Worm (Caenorhabditis elegans) whole organism, young adult: ENCODE data around the gene ephx-1.

Experiments used
- B0035.1 ChIP-seq: sonication (generic microtip); optimal IDR thresholded peaks from 2 replicates; lab custom pipeline; 2016; ENCODE audit warnings: missing genetic modification characterization, mild to moderate bottlenecking, missing compliant biosample characterization, missing genotype, missing genetic modification reagents
- F49E8.2 ChIP-seq: sonication (generic microtip); optimal IDR thresholded peaks from 3 replicates; lab custom pipeline; 2017; ENCODE audit warnings: missing genetic modification characterization, mild to moderate bottlenecking, missing compliant biosample characterization, antibody characterized with exemption, moderate library complexity; ENCODE audit not compliant: insufficient read depth
- athp-1 ChIP-seq: sonication (generic microtip); optimal IDR thresholded peaks from 2 replicates; lab custom pipeline; 2017; ENCODE audit warnings: mild to moderate bottlenecking, missing genetic modification characterization, missing compliant biosample characterization
- attf-5 ChIP-seq: fragments of 200-800 bp; sonication (Bioruptor generic); optimal IDR thresholded peaks from 2 replicates; lab custom pipeline; 2018; ENCODE audit warnings: mild to moderate bottlenecking, missing genetic modification characterization, missing compliant biosample characterization
- ceh-100 ChIP-seq: fragments of 200-800 bp; sonication (Bioruptor generic); IDR thresholded peaks from 2 replicates; pipeline ENCODE4 v1.3.6; 2022; ENCODE audit warnings: missing genetic modification reagents, missing genetic modification characterization, missing compliant biosample characterization
- efl-1 ChIP-seq: fragments of 150-350 bp; optimal IDR thresholded peaks from 2 replicates; lab custom pipeline; 2014; ENCODE audit warnings: missing biosample characterization, missing genetic modification reagents, missing genetic modification characterization
- egrh-3 ChIP-seq: fragments of 200-800 bp; sonication (Bioruptor generic); IDR thresholded peaks from 2 replicates; pipeline ENCODE4 v1.3.6; 2022; ENCODE audit warnings: missing genetic modification reagents, missing genetic modification characterization, missing compliant biosample characterization
- mxl-1 ChIP-seq: sonication (generic microtip); optimal IDR thresholded peaks from 2 replicates; lab custom pipeline; 2016; ENCODE audit warnings: missing genetic modification characterization, missing compliant biosample characterization
- nfya-1 ChIP-seq: sonication (generic microtip); optimal IDR thresholded peaks from 2 replicates; lab custom pipeline; 2017; ENCODE audit warnings: antibody characterized with exemption, missing compliant biosample characterization, missing genetic modification characterization, borderline replicate concordance; ENCODE audit not compliant: insufficient read depth
- nfya-2 ChIP-seq: fragments of 200-800 bp; sonication (Bioruptor generic); IDR thresholded peaks from 2 replicates; pipeline ENCODE4 v1.3.6; 2022; ENCODE audit warnings: missing genetic modification reagents, missing genetic modification characterization, missing compliant biosample characterization
- snpc-3.4 ChIP-seq: sonication (generic microtip); optimal IDR thresholded peaks from 2 replicates; lab custom pipeline; 2017; ENCODE audit warnings: missing genetic modification characterization, mild to moderate bottlenecking, missing compliant biosample characterization, antibody characterized with exemption, moderate library complexity, missing genotype, missing genetic modification reagents
- unc-130 ChIP-seq: sonication (generic microtip); optimal IDR thresholded peaks from 2 replicates; lab custom pipeline; 2016; ENCODE audit warnings: missing genetic modification reagents, missing genetic modification characterization, missing compliant biosample characterization
- zfh-2 ChIP-seq: fragments of 200-800 bp; sonication (Bioruptor generic); conservative IDR thresholded peaks from 2 replicates; pipeline ENCODE4 v1.3.6; 2022; ENCODE audit warnings: missing genetic modification reagents, missing genetic modification characterization, missing compliant biosample characterization

DNA sequence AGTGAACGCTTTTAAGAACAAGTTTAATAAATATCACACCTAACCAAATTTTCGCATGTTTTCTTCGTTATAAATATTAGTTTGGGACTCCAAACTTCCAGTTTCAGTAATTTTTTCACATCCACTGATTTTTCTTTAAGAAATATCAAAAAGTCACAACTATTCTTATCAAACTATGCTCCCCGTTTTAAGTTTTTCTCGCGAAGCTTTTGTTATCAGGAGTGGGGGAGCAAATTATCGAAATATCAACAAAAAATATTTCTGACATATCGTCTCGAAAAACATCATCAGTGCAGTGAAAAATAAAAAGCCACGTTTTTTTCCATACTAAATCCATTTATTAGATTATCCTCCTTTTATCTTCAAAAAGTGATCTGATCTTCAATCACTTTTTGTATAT, 12.7 kb upstream of the ephx-1 start:
- TF ChIP-seq athp-1 (tag; lab: Kevin White, UChicago) = no peak
- no peak for TF ChIP-seq nfya-1
- no peak for TF ChIP-seq B0035.1
- TF ChIP-seq nfya-2 (GFP tag; lab: Robert Waterston, UW) = no peak
- TF ChIP-seq attf-5 = no peak
- TF ChIP-seq ceh-100 (GFP tag; lab: Robert Waterston, UW) = no peak
- TF ChIP-seq snpc-3.4 (tag; lab: Kevin White, UChicago) = no peak
- TF ChIP-seq F49E8.2 (tag; lab: Kevin White, UChicago) = no peak
- TF ChIP-seq zfh-2 (GFP tag; lab: Robert Waterston, UW) = no peak
- TF ChIP-seq efl-1 (GFP tag; lab: Kevin White, UChicago) = no peak
- no peak for TF ChIP-seq unc-130
- no peak for TF ChIP-seq egrh-3 (GFP tag; lab: Robert Waterston, UW)
- TF ChIP-seq mxl-1 (tag; lab: Kevin White, UChicago) = no peak
